Fruit fly (Drosophila melanogaster) Kc167 (cell line): ENCODE data around the gene SMC1.

Experiments used
- Myc ChIP-seq: fragments of >200 bp; optimal IDR thresholded peaks from 2 replicates; lab custom pipeline; 2017; ENCODE audit warnings: missing external identifiers
- Sin3A ChIP-seq: fragments of >200 bp; optimal IDR thresholded peaks from 2 replicates; lab custom pipeline; 2018; ENCODE audit warnings: missing external identifiers
- h ChIP-seq: fragments of >200 bp; optimal IDR thresholded peaks from 3 replicates; lab custom pipeline; 2018; ENCODE audit warnings: missing external identifiers
- insv ChIP-seq: fragments of >200 bp; optimal IDR thresholded peaks from 3 replicates; lab custom pipeline; 2018; ENCODE audit warnings: missing external identifiers
- psq ChIP-seq: fragments of >200 bp; optimal IDR thresholded peaks from 2 replicates; lab custom pipeline; 2017; ENCODE audit warnings: missing external identifiers
- ttk ChIP-seq: sonication (Bioruptor generic); optimal IDR thresholded peaks from 2 replicates; lab custom pipeline; 2017; ENCODE audit warnings: missing external identifiers

The SMC1 gene

DNA sequence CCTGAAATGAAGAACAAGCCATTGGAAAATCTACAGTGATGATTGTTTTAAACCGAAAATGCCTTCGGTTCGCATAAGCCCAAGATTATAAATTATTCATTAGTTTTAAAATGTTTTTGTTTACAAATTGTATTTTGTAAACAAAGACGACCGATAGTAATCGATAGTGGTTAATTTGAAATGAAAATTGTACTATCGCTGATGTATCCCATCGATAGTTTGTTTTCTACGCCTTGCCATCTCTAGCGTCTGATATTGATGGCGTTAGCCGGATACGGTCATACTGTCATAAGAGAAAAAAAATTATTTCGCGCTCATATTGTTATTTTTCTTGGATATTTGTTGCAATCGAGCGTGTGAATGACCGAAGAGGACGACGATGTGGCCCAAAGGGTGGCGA is at the start of gene SMC1:
Gene SMC1 (plus strand): TSS at position 247 of the 400 bp plus-strand sequence.
- TF ChIP-seq insv (lab: Kevin White, UChicago) = no peak
- no peak for TF ChIP-seq Sin3A (lab: Kevin White, UChicago)
- no peak for TF ChIP-seq psq (lab: Kevin White, UChicago)
- TF ChIP-seq h (lab: Kevin White, UChicago) = no peak
- TF ChIP-seq Myc = no peak
- TF ChIP-seq ttk (lab: Kevin White, UChicago) = no peak

- no peak for TF ChIP-seq Myc
- TF ChIP-seq ttk (lab: Kevin White, UChicago) = no peak
- no peak for TF ChIP-seq psq (lab: Kevin White, UChicago)
- TF ChIP-seq Sin3A (lab: Kevin White, UChicago) = no peak
- TF ChIP-seq h (lab: Kevin White, UChicago) = no peak
- TF ChIP-seq insv (lab: Kevin White, UChicago) = no peak
Measured at dm6 chr3R:24008887-24009286, 49.2 kb upstream of the SMC1 start.

DNA sequence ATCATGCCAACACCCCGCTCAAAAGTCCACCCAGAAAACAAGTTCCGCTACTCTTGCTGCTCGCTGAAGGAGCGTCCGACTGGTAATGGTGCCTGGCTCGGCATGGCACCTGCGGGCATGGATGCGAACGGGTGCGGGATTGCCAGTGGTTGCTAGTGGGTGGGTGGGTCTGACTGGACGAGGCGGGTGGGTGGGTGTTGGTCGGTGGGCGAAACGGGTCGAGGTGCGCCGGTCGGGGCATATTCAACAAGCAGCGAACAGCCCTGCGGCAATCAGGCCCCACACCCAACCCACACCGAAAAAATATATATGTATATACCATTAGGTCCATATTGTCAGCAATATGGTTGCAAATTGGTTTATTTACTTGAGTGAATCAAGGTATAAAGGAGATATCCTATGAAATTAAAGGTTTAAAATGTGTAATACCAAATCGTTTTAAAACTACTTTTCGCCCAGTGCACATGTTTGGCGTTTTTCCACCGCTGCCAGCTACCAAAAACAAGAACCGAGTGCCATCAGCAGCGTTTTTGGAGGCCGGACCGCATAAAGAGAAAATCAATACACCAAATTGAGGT is 47.4 kb upstream of the SMC1 start:
- TF ChIP-seq Myc (no peak), ttk (lab: Kevin White, UChicago) (no peak), insv (lab: Kevin White, UChicago) (no peak), psq (lab: Kevin White, UChicago) (no peak), h (lab: Kevin White, UChicago) (no peak), Sin3A (lab: Kevin White, UChicago) (no peak)

- TF ChIP-seq psq (lab: Kevin White, UChicago) (no peak), h (lab: Kevin White, UChicago) (no peak), Sin3A (lab: Kevin White, UChicago) (no peak), Myc (no peak), ttk (lab: Kevin White, UChicago) (no peak), insv (lab: Kevin White, UChicago) (no peak)
Measured at dm6 chr3R:24012038-24012693, 45.9 kb upstream of the SMC1 start.

dm6 chr3R:24014600-24014999 is 43.5 kb upstream of the SMC1 start:
- TF ChIP-seq insv (lab: Kevin White, UChicago) (no peak), h (lab: Kevin White, UChicago) (no peak), Myc (no peak), psq (lab: Kevin White, UChicago) (no peak), ttk (lab: Kevin White, UChicago) (no peak), Sin3A (lab: Kevin White, UChicago) (no peak)

- TF ChIP-seq h (lab: Kevin White, UChicago) (no peak), psq (lab: Kevin White, UChicago) (no peak), Sin3A (lab: Kevin White, UChicago) (no peak), insv (lab: Kevin White, UChicago) (no peak), ttk (lab: Kevin White, UChicago) (no peak), Myc (no peak)
Measured at dm6 chr3R:24015449-24015848, 42.6 kb upstream of the SMC1 start.

DNA sequence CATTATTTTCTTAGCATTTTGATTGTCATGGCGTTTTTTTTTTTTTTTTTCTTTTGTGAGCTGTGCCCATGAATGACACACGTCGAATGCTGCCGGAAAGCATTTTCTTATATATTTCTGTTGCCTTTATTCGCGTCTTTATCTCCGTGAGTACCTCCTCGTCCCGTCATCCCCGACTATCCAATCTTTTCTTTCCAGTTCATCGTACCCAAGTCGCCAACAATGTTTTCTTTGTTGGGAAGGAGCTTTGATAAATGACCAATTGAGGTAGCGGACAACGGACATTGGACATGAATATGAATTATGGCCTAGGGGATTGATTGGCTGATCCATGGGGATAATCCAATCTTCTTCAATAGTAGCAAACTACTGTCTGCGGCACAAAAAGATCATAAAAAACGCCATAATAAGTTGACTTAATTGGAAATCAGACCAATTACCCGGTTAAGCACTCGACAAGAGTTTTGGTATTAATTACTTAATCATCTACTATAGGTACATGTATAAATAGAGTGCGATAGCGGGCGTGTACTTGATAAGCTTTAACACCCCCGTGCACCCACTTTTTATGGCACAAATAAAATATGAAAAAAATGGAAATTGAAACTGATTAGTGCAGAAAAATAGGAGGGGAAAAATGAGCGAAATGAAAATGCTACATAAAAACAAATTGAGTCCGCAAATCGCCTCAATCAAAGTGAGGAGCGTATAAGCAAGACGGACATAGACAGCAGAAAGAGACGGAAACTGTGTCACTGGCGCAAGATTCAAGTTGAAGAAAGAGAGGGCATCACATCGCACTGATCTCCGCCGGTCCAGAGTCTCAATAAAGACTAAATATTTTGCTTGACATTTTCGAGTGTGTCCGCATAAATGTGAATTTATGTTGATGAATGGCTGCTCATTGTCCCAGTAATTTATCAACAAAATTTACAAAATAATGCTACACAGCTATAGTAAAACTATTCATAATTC is 41.9 kb upstream of the SMC1 start:
- TF ChIP-seq ttk (lab: Kevin White, UChicago) = no peak
- no peak for TF ChIP-seq h (lab: Kevin White, UChicago)
- TF ChIP-seq Myc = no peak
- no peak for TF ChIP-seq psq (lab: Kevin White, UChicago)

dm6 chr3R:24017648-24018047 is 40.4 kb upstream of the SMC1 start:
- TF ChIP-seq ttk (lab: Kevin White, UChicago) (no peak), h (lab: Kevin White, UChicago) (no peak), Myc (no peak), Sin3A (lab: Kevin White, UChicago) (no peak), psq (lab: Kevin White, UChicago) (no peak), insv (lab: Kevin White, UChicago) (no peak)

DNA sequence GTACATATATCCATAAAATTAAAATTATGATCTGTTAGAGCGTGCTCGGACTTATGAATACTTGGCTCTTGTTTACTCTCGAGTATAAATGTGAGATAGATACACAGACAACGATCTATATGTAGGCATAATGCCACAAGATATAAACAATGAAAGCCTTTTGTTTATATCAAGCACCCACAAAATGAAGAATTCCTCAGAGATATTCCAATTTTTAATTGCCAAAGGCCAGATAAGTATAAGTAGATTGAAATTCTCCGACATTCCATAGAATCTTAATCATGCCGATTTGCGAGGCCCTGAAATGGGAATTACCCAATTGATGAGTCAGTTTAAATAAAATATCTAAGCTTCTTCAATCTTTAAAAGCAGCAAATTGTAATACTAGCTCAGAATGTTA is 36.2 kb upstream of the SMC1 start:
- TF ChIP-seq insv (lab: Kevin White, UChicago) (no peak), ttk (lab: Kevin White, UChicago) (no peak), h (lab: Kevin White, UChicago) (no peak), Sin3A (lab: Kevin White, UChicago) (no peak), psq (lab: Kevin White, UChicago) (no peak), Myc (no peak)

DNA sequence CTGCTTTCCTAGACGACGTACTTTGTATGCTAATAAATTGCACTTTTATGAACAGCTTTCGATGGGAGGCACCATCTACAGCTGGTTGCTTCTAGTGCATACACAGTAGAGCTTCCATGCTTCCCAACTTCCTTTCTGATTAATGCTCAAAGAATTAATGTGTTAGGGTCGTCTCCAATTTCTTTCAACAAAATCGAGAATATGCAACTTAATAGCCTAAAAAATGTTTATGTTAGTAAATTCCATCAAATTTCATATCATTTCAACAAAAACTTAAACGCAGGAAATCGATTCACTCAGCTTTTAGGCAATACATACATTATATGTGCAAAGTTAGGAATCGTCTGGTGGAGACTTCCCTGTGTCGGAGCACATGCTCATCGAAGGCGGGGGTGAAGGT is 34.0 kb upstream of the SMC1 start:
- TF ChIP-seq ttk (lab: Kevin White, UChicago) (no peak), h (lab: Kevin White, UChicago) (no peak), Myc (no peak), Sin3A (lab: Kevin White, UChicago) (no peak), insv (lab: Kevin White, UChicago) (no peak), psq (lab: Kevin White, UChicago) (no peak)

DNA sequence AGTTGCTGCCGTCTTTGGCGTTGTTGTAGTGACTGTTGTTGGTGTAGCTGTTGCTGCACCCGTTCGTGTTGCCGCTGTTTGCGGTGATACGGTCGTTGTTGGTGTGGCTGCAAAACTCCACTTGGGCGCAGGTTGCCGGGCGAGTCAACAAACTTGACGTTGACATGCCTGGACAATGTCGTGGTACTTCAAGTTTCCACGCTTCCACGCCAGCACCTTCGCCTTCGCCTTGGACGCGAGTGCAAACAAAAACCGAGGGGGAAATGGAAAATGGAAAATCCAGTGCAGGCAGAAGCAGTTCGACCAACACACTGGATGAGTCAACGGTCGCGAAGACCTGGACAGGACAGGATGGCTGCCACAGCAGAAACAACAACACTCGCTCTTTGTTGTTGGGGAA is 33.4 kb upstream of the SMC1 start:
- TF ChIP-seq ttk (lab: Kevin White, UChicago) (peak; percentile 87), Myc (no peak), psq (lab: Kevin White, UChicago) (no peak), h (lab: Kevin White, UChicago) (no peak), insv (lab: Kevin White, UChicago) (no peak), Sin3A (lab: Kevin White, UChicago) (no peak)
